Fruit fly (Drosophila melanogaster) whole organism, embryonic: ENCODE measurements around the gene IFT43.

Source experiments
- CG10979 ChIP-seq: fragments of 200-800 bp; sonication (Bioruptor generic); optimal IDR thresholded peaks from 2 replicates; lab custom pipeline; 2018; ENCODE audit warnings: missing biosample characterization, mild to moderate bottlenecking, missing genetic modification characterization, moderate library complexity
- CG11398 ChIP-seq: fragments of 200-800 bp; sonication (Bioruptor generic); optimal IDR thresholded peaks from 2 replicates; lab custom pipeline; 2016; ENCODE audit warnings: missing biosample characterization, missing genetic modification characterization
- CG11456 ChIP-seq: fragments of 200-800 bp; sonication (Bioruptor generic); IDR thresholded peaks from 3 replicates; pipeline ENCODE4 v1.3.6; 2022; ENCODE audit warnings: missing biosample characterization, missing genetic modification characterization
- CG11695 ChIP-seq: fragments of 200-800 bp; sonication (Bioruptor generic); IDR thresholded peaks from 3 replicates; pipeline ENCODE4 v1.3.6; 2022; ENCODE audit warnings: missing biosample characterization, missing genetic modification characterization
- CG15269 ChIP-seq: fragments of 200-800 bp; sonication (Bioruptor generic); optimal IDR thresholded peaks from 2 replicates; lab custom pipeline; 2018; ENCODE audit warnings: missing biosample characterization, mild to moderate bottlenecking, missing genetic modification characterization, moderate library complexity
- CG15479 ChIP-seq: fragments of 200-800 bp; sonication (Bioruptor generic); optimal IDR thresholded peaks from 3 replicates; lab custom pipeline; 2019; ENCODE audit warnings: missing biosample characterization, mild to moderate bottlenecking, missing genetic modification characterization, moderate library complexity
- CG17328 ChIP-seq: fragments of 200-800 bp; sonication (Bioruptor generic); IDR thresholded peaks from 2 replicates; pipeline ENCODE4 v1.3.6; 2022; ENCODE audit warnings: missing biosample characterization, missing genetic modification characterization
- CG17568 ChIP-seq: fragments of 200-800 bp; sonication (Bioruptor generic); optimal IDR thresholded peaks from 2 replicates; lab custom pipeline; 2018; ENCODE audit warnings: missing biosample characterization, mild to moderate bottlenecking, missing genetic modification characterization, moderate library complexity
- CG2889 ChIP-seq: fragments of 200-800 bp; sonication (Bioruptor generic); IDR thresholded peaks from 3 replicates; pipeline ENCODE4 v1.3.6; 2022; ENCODE audit warnings: missing biosample characterization, missing genetic modification characterization
- CG3281 ChIP-seq: fragments of 200-800 bp; sonication (Bioruptor generic); optimal IDR thresholded peaks from 3 replicates; lab custom pipeline; 2017; ENCODE audit warnings: missing biosample characterization, mild to moderate bottlenecking, missing genetic modification characterization
- CG3407 ChIP-seq: fragments of 200-800 bp; sonication (Bioruptor generic); optimal IDR thresholded peaks from 2 replicates; lab custom pipeline; 2018; ENCODE audit warnings: missing biosample characterization, mild to moderate bottlenecking, missing genetic modification characterization
- CG6254 ChIP-seq: fragments of 200-800 bp; sonication (Bioruptor generic); optimal IDR thresholded peaks from 3 replicates; lab custom pipeline; 2017; ENCODE audit warnings: mild to moderate bottlenecking, missing biosample characterization, missing genetic modification reagents, missing genetic modification characterization
- CG6765 ChIP-seq: fragments of 200-800 bp; sonication (Bioruptor generic); optimal IDR thresholded peaks from 3 replicates; lab custom pipeline; 2017; ENCODE audit warnings: missing biosample characterization, mild to moderate bottlenecking, missing genetic modification characterization
- CG7745 ChIP-seq: fragments of 200-800 bp; sonication (Bioruptor generic); optimal IDR thresholded peaks from 2 replicates; lab custom pipeline; 2018; ENCODE audit warnings: missing biosample characterization, mild to moderate bottlenecking, missing genetic modification characterization, moderate library complexity
- CG9437 ChIP-seq: fragments of 200-800 bp; sonication (Bioruptor generic); optimal IDR thresholded peaks from 2 replicates; lab custom pipeline; 2018; ENCODE audit warnings: missing biosample characterization, mild to moderate bottlenecking, missing genetic modification characterization
- CG9609 ChIP-seq: fragments of 200-800 bp; sonication (Bioruptor generic); optimal IDR thresholded peaks from 3 replicates; lab custom pipeline; 2016; ENCODE audit warnings: missing biosample characterization, missing genetic modification characterization
- Dbx ChIP-seq: fragments of 200-800 bp; sonication (Bioruptor generic); IDR thresholded peaks from 3 replicates; pipeline ENCODE4 v1.3.6; 2022; ENCODE audit warnings: missing biosample characterization, missing genetic modification characterization
- Doc2 ChIP-seq: fragments of 200-800 bp; sonication (Bioruptor generic); IDR thresholded peaks from 2 replicates; pipeline ENCODE4 v1.3.6; 2022; ENCODE audit warnings: missing biosample characterization, missing genetic modification characterization
- E2f1 ChIP-seq: fragments of 200-800 bp; sonication (Bioruptor generic); IDR thresholded peaks from 2 replicates; pipeline ENCODE4 v1.3.6; 2022; ENCODE audit warnings: missing biosample characterization, missing genetic modification characterization
- Gsc ChIP-seq: fragments of 200-800 bp; sonication (Bioruptor generic); IDR thresholded peaks from 2 replicates; pipeline ENCODE4 v1.3.6; 2022; ENCODE audit warnings: missing biosample characterization, missing genetic modification characterization
- Hand ChIP-seq: fragments of 200-800 bp; sonication (Bioruptor generic); optimal IDR thresholded peaks from 2 replicates; lab custom pipeline; 2017; ENCODE audit warnings: mild to moderate bottlenecking, missing biosample characterization, missing genetic modification reagents, missing genetic modification characterization
- Hey ChIP-seq: fragments of 200-800 bp; sonication (Bioruptor generic); optimal IDR thresholded peaks from 3 replicates; lab custom pipeline; 2018; ENCODE audit warnings: missing biosample characterization, mild to moderate bottlenecking, missing genetic modification characterization
- HmgD ChIP-seq: fragments of 200-800 bp; sonication (Bioruptor generic); optimal IDR thresholded peaks from 3 replicates; lab custom pipeline; 2016; ENCODE audit warnings: missing biosample characterization, missing genetic modification characterization
- Lhr ChIP-seq: fragments of 200-800 bp; sonication (Bioruptor generic); optimal IDR thresholded peaks from 3 replicates; lab custom pipeline; 2017; ENCODE audit warnings: mild to moderate bottlenecking, missing biosample characterization, missing genetic modification reagents, missing genetic modification characterization
- Myb ChIP-seq: fragments of 200-800 bp; sonication (Bioruptor generic); optimal IDR thresholded peaks from 2 replicates; lab custom pipeline; 2016; ENCODE audit warnings: missing biosample characterization, missing genetic modification characterization
- NK7.1 ChIP-seq: fragments of 200-800 bp; sonication (Bioruptor generic); optimal IDR thresholded peaks from 3 replicates; lab custom pipeline; 2016; ENCODE audit warnings: missing biosample characterization, missing genetic modification characterization
- Nf-YA ChIP-seq: fragments of 200-800 bp; sonication (Bioruptor generic); IDR thresholded peaks from 2 replicates; pipeline ENCODE4 v1.3.6; 2022; ENCODE audit warnings: missing biosample characterization, missing genetic modification characterization
- Nf-YC ChIP-seq: fragments of 200-800 bp; optimal IDR thresholded peaks from 3 replicates; lab custom pipeline; 2019; ENCODE audit warnings: missing biosample characterization, mild to moderate bottlenecking, missing genetic modification characterization, moderate library complexity
- PHDP ChIP-seq: fragments of 200-800 bp; sonication (Bioruptor generic); optimal IDR thresholded peaks from 3 replicates; lab custom pipeline; 2018; ENCODE audit warnings: missing biosample characterization, mild to moderate bottlenecking, missing genetic modification characterization, moderate library complexity
- TFAM ChIP-seq: fragments of 200-800 bp; sonication (Bioruptor generic); optimal IDR thresholded peaks from 2 replicates; lab custom pipeline; 2017; ENCODE audit warnings: missing biosample characterization, missing genetic modification characterization, inconsistent platforms
- Tbp ChIP-seq: fragments of >200 bp; optimal IDR thresholded peaks from 2 replicates; lab custom pipeline; 2018; ENCODE audit warnings: missing biosample characterization, missing genetic modification characterization
- bab2 ChIP-seq: fragments of 200-800 bp; sonication (Bioruptor generic); optimal IDR thresholded peaks from 2 replicates; lab custom pipeline; 2016; ENCODE audit warnings: missing biosample characterization, missing genetic modification characterization
- cg ChIP-seq: fragments of 200-800 bp; sonication (Bioruptor generic); optimal IDR thresholded peaks from 3 replicates; lab custom pipeline; 2019; ENCODE audit warnings: missing biosample characterization, mild to moderate bottlenecking, missing genetic modification characterization, moderate library complexity
- crc ChIP-seq: fragments of 200-800 bp; sonication (Bioruptor generic); optimal IDR thresholded peaks from 2 replicates; lab custom pipeline; 2016; ENCODE audit warnings: missing biosample characterization, missing genetic modification characterization
- dati ChIP-seq: fragments of 200-800 bp; sonication (Bioruptor generic); IDR thresholded peaks from 2 replicates; pipeline ENCODE4 v1.3.6; 2022; ENCODE audit warnings: missing biosample characterization, missing genetic modification characterization
- dmrt11E ChIP-seq: fragments of 200-800 bp; sonication (Bioruptor generic); optimal IDR thresholded peaks from 3 replicates; lab custom pipeline; 2018; ENCODE audit warnings: missing biosample characterization, mild to moderate bottlenecking, missing genetic modification characterization, moderate library complexity
- eyg ChIP-seq: fragments of 200-800 bp; sonication (Bioruptor generic); optimal IDR thresholded peaks from 3 replicates; lab custom pipeline; 2016; ENCODE audit warnings: missing biosample characterization, missing genetic modification characterization
- fu2 ChIP-seq: fragments of 200-800 bp; sonication (Bioruptor generic); optimal IDR thresholded peaks from 2 replicates; lab custom pipeline; 2016; ENCODE audit warnings: missing biosample characterization, missing genetic modification characterization
- gt ChIP-seq: fragments of 200-800 bp; sonication (Bioruptor generic); IDR thresholded peaks from 2 replicates; pipeline ENCODE4 v1.3.6; 2022; ENCODE audit warnings: missing biosample characterization, missing genetic modification characterization
- nerfin-1 ChIP-seq: fragments of 200-800 bp; sonication (Bioruptor generic); optimal IDR thresholded peaks from 3 replicates; lab custom pipeline; 2019; ENCODE audit warnings: missing biosample characterization, mild to moderate bottlenecking, missing genetic modification characterization, moderate library complexity
- oc ChIP-seq: fragments of 200-800 bp; sonication (Bioruptor generic); optimal IDR thresholded peaks from 2 replicates; lab custom pipeline; 2018; ENCODE audit warnings: missing biosample characterization, mild to moderate bottlenecking, missing genetic modification characterization, moderate library complexity
- org-1 ChIP-seq: fragments of 200-800 bp; sonication (Bioruptor generic); optimal IDR thresholded peaks from 2 replicates; lab custom pipeline; 2017; ENCODE audit warnings: missing biosample characterization, missing genetic modification characterization
- otp ChIP-seq: fragments of 200-800 bp; sonication (Bioruptor generic); IDR thresholded peaks from 3 replicates; pipeline ENCODE4, ENCODE4 v1.3.6; 2022; ENCODE audit warnings: missing biosample characterization, missing genetic modification characterization
- pzg ChIP-seq: fragments of 200-800 bp; sonication (Bioruptor generic); optimal IDR thresholded peaks from 3 replicates; lab custom pipeline; 2018; ENCODE audit warnings: missing biosample characterization, mild to moderate bottlenecking, missing genetic modification characterization, moderate library complexity
- salm ChIP-seq: fragments of 200-800 bp; sonication (Bioruptor generic); optimal IDR thresholded peaks from 2 replicates; lab custom pipeline; 2018; ENCODE audit warnings: missing biosample characterization, mild to moderate bottlenecking, missing genetic modification characterization
- sim ChIP-seq: fragments of 200-800 bp; sonication (Bioruptor generic); IDR thresholded peaks from 2 replicates; pipeline ENCODE4 v1.3.6; 2022; ENCODE audit warnings: missing biosample characterization, missing genetic modification characterization
- slbo ChIP-seq: fragments of 200-800 bp; sonication (Bioruptor generic); IDR thresholded peaks from 2 replicates; pipeline ENCODE4 v1.3.6; 2022; ENCODE audit warnings: missing biosample characterization, missing genetic modification characterization
- so ChIP-seq: fragments of 200-800 bp; sonication (Bioruptor generic); IDR thresholded peaks from 3 replicates; pipeline ENCODE4 v1.3.6; 2022; ENCODE audit warnings: missing biosample characterization, missing genetic modification characterization
- tgo ChIP-seq: fragments of 200-800 bp; sonication (Bioruptor generic); IDR thresholded peaks from 3 replicates; pipeline ENCODE4 v1.3.6; 2022; ENCODE audit warnings: missing biosample characterization, missing genetic modification characterization
- trh ChIP-seq: fragments of 200-800 bp; sonication (Bioruptor generic); optimal IDR thresholded peaks from 2 replicates; lab custom pipeline; 2016; ENCODE audit warnings: missing biosample characterization, missing genetic modification characterization

IFT43 gene

DNA sequence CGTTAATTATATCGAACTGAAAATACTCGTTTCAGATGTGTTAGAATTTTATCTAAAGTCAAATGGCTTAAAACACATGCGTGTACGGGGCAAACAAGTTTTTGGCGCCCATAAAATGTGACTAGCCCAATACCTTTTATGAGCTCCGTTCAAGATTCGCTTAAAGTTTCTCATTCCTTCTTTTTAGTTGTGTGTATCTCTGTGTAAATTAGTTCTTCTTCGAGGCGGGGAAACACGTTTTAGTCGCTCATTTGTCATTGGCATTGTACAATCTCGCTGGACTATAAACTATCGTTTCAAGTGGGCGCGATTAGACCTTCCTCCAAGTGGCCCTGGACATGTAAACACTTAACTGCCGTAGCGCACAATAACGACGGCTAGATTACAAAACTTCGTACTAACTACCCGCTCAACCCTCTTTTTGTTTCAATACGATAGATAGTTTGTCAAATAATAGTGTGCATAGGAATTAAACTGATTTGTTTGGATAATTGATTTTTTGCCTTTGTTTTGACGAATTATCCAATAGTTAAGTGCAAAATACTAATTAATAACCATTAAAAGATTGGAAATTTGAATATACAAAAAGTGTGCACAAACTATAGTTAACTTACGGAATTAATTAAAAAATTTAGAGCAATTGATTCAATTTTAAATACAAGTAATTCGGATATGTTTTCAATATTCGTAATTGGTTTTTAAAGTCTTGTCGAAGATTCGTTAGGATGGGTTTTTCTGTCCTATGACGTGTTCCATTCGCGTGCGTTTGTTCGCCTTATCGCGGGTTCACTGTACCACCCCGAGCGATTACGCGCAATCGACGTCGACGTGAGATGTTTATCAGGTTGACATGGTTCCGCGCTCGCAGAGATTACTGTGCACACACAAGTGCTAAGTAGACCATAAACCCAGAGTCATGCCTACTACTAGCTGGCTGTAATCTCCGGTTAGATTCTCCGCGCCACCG, 25.9 kb upstream of the IFT43 start (continued):
- TF ChIP-seq slbo (GFP tag; lab: Robert Waterston, UW) (peak; percentile 62), Dbx (GFP tag; lab: Robert Waterston, UW) (peak; percentile 82), CG9609 (GFP tag; lab: Kevin White, UChicago) (no peak), CG7745 (tag; lab: Kevin White, UChicago) (no peak), salm (tag; lab: Kevin White, UChicago) (no peak), nerfin-1 (tag; lab: Kevin White, UChicago) (peak; percentile 38), dmrt11E (no peak), Doc2 (GFP tag; lab: Robert Waterston, UW) (no peak), PHDP (tag; lab: Kevin White, UChicago) (peak; percentile 39), Tbp (no peak), org-1 (GFP tag; lab: Kevin White, UChicago) (peak; percentile 0), otp (GFP tag; lab: Robert Waterston, UW) (peak; percentile 37; the same call in 1 of the 3 replicates), CG11695 (GFP tag; lab: Robert Waterston, UW) (peak; percentile 60), tgo (GFP tag; lab: Robert Waterston, UW) (peak; percentile 60), fu2 (GFP tag; lab: Kevin White, UChicago) (no peak), Lhr (GFP tag; lab: Kevin White, UChicago) (no peak), CG10979 (peak; percentile 50), cg (GFP tag; lab: Kevin White, UChicago) (no peak), CG9437 (GFP tag; lab: Kevin White, UChicago) (peak; percentile 13), crc (GFP tag; lab: Kevin White, UChicago) (peak; percentile 15), Hand (GFP tag; lab: Kevin White, UChicago) (no peak), oc (tag; lab: Kevin White, UChicago) (no peak), CG3281 (GFP tag; lab: Kevin White, UChicago) (peak; percentile 70), CG6254 (GFP tag; lab: Kevin White, UChicago) (peak; percentile 3), Gsc (GFP tag; lab: Robert Waterston, UW) (no peak), E2f1 (GFP tag; lab: Robert Waterston, UW) (peak; percentile 32; the same call in 1 of the 2 replicates), CG17328 (GFP tag; lab: Robert Waterston, UW) (no peak), TFAM (GFP tag; lab: Kevin White, UChicago) (no peak), Nf-YC (tag; lab: Kevin White, UChicago) (peak; percentile 54), CG15269 (tag; lab: Kevin White, UChicago) (peak; percentile 62), CG15479 (no peak), CG11456 (no peak), gt (no peak), CG2889 (no peak), so (GFP tag; lab: Robert Waterston, UW) (0 out of 3 replicates have a peak, but pooled peaks have one; percentile 30), CG17568 (GFP tag; lab: Kevin White, UChicago) (no peak), pzg (no peak), Myb (GFP tag; lab: Kevin White, UChicago) (no peak), eyg (GFP tag; lab: Kevin White, UChicago) (no peak), HmgD (GFP tag; lab: Kevin White, UChicago) (no peak), CG11398 (no peak), bab2 (GFP tag; lab: Kevin White, UChicago) (peak; percentile 10), CG3407 (GFP tag; lab: Kevin White, UChicago) (no peak), Nf-YA (GFP tag; lab: Robert Waterston, UW) (no peak), dati (no peak), trh (GFP tag; lab: Kevin White, UChicago) (no peak), sim (GFP tag; lab: Robert Waterston, UW) (no peak), NK7.1 (GFP tag; lab: Kevin White, UChicago) (no peak), CG6765 (GFP tag; lab: Kevin White, UChicago) (peak; percentile 8), Hey (tag; lab: Kevin White, UChicago) (peak; percentile 89)
